Worm (Caenorhabditis elegans): ENCODE data around the gene kin-21.

DNA sequence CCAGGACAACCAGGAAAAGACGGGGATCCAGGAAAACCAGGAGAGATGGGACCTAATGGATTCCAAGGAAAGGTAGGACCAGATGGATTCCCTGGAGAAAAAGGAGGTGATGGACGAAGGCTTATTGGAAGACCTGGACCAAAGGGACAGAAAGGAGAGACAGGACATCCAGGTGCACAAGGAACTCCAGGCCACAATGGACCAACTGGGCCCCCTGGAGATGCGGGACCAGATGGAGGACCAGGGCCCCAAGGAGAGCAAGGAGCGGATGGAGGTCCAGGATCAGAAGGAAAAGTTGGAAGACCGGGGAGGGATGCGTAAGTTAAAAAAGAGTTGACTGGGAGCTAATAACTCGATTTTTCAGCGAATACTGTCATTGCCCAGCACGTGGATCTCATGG, 10.1 kb upstream of the kin-21 start:
- TF ChIP-seq flt-1 (GFP tag; IDR thresholded peaks at IDR 0.05) (no peak), ceh-36 (tag; optimal IDR thresholded peaks at IDR 0.05) (no peak), ama-1 (optimal IDR thresholded peaks at IDR 0.05) (no peak), aly-1 (tag; optimal IDR thresholded peaks at IDR 0.05) (no peak), ets-7 (tag; optimal IDR thresholded peaks at IDR 0.05) (no peak), sea-1 (GFP tag; conservative IDR thresholded peaks at IDR 0.05) (no peak), ceh-13 (GFP tag; optimal IDR thresholded peaks at IDR 0.05) (no peak), B0310.2 (tag; optimal IDR thresholded peaks at IDR 0.05) (no peak)
